Fruit fly (Drosophila melanogaster): ENCODE measurements around the gene CG42654.

CG42654 gene

dm6 chr3L:19932917-19933316 lies 21.4 kb downstream of the CG42654 start (continued):
- TF ChIP-seq esg (GFP tag; conservative IDR thresholded peaks at IDR 0.05) (no peak), odd (GFP tag; optimal IDR thresholded peaks at IDR 0.05) (peak; percentile 44), CG17802 (tag; optimal IDR thresholded peaks at IDR 0.05) (no peak), CG2120 (GFP tag; optimal IDR thresholded peaks at IDR 0.05) (peak; percentile 64), unpg (GFP tag; optimal IDR thresholded peaks at IDR 0.05) (peak; percentile 49), pum (GFP tag; optimal IDR thresholded peaks at IDR 0.05) (no peak), ttk (GFP tag; IDR thresholded peaks at IDR 0.05) (no peak), crol (GFP tag; IDR thresholded peaks at IDR 0.05) (no peak), CkIIα-i1 (GFP tag; IDR thresholded peaks at IDR 0.05) (no peak), CG10959 (GFP tag; IDR thresholded peaks at IDR 0.05) (no peak), run (tag; optimal IDR thresholded peaks at IDR 0.05) (peak; percentile 39), CG10366 (GFP tag; IDR thresholded peaks at IDR 0.05) (no peak), lilli (GFP tag; optimal IDR thresholded peaks at IDR 0.05) (peak; percentile 41), yki (optimal IDR thresholded peaks at IDR 0.05) (no peak), CG9437 (GFP tag; optimal IDR thresholded peaks at IDR 0.05) (no peak), Hand (GFP tag; optimal IDR thresholded peaks at IDR 0.05) (no peak), CG31441 (GFP tag; IDR thresholded peaks at IDR 0.05) (peak; percentile 14; the same call in 1 of the 2 replicates), slp2 (GFP tag; optimal IDR thresholded peaks at IDR 0.05) (no peak), Six4 (GFP tag; optimal IDR thresholded peaks at IDR 0.05) (no peak), kni (GFP tag; optimal IDR thresholded peaks at IDR 0.05) (no peak), CG11504 (tag; optimal IDR thresholded peaks at IDR 0.05) (peak; percentile 99), Ada2b (GFP tag; IDR thresholded peaks at IDR 0.05) (no peak), bsh (GFP tag; optimal IDR thresholded peaks at IDR 0.05) (peak in 1 of 2 experiments; percentile 27), pho (GFP tag; optimal IDR thresholded peaks at IDR 0.05) (no peak), chn (GFP tag; optimal IDR thresholded peaks at IDR 0.05) (no peak), trh (GFP tag; optimal IDR thresholded peaks at IDR 0.05) (no peak), CG13424 (tag; optimal IDR thresholded peaks at IDR 0.05) (peak; percentile 24), CTCF (GFP tag; optimal IDR thresholded peaks at IDR 0.05) (peak; percentile 18), HLH3B (GFP tag; IDR thresholded peaks at IDR 0.05) (peak; percentile 41; the same call in 1 of the 2 replicates), bcd (GFP tag; optimal IDR thresholded peaks at IDR 0.05) (no peak), nerfin-1 (tag; optimal IDR thresholded peaks at IDR 0.05) (peak; percentile 27), toy (GFP tag; IDR thresholded peaks at IDR 0.05) (no peak), CG7372 (GFP tag; IDR thresholded peaks at IDR 0.05) (peak; percentile 78), pb (GFP tag; optimal IDR thresholded peaks at IDR 0.05) (no peak), CG2199 (GFP tag; IDR thresholded peaks at IDR 0.05) (peak; percentile 53; the same call in 1 of the 3 replicates), CG8478 (optimal IDR thresholded peaks at IDR 0.05) (no peak), pnt (GFP tag; optimal IDR thresholded peaks at IDR 0.05) (no peak), H2.0 (GFP tag; IDR thresholded peaks at IDR 0.05) (no peak), slou (GFP tag; optimal IDR thresholded peaks at IDR 0.05) (no peak), CG9797 (GFP tag; optimal IDR thresholded peaks at IDR 0.05) (no peak), Gsc (GFP tag; IDR thresholded peaks at IDR 0.05) (no peak), CG2889 (GFP tag; IDR thresholded peaks at IDR 0.05) (no peak), CG10979 (tag; optimal IDR thresholded peaks at IDR 0.05) (no peak), CG8388 (GFP tag; optimal IDR thresholded peaks at IDR 0.05) (peak; percentile 82), CG4854 (GFP tag; optimal IDR thresholded peaks at IDR 0.05) (peak; percentile 12), h (optimal IDR thresholded peaks at IDR 0.05) (no peak), ab (GFP tag; optimal IDR thresholded peaks at IDR 0.05) (no peak), cato (GFP tag; optimal IDR thresholded peaks at IDR 0.05; ENCODE audit: borderline replicate concordance) (no peak), Ssrp (tag; optimal IDR thresholded peaks at IDR 0.05) (no peak), PHDP (tag; optimal IDR thresholded peaks at IDR 0.05) (peak; percentile 60), CG12942 (GFP tag; optimal IDR thresholded peaks at IDR 0.05) (peak; percentile 4), Ravus (GFP tag; IDR thresholded peaks at IDR 0.05) (no peak), Bdp1 (GFP tag; optimal IDR thresholded peaks at IDR 0.05) (no peak), HLHmδ (GFP tag; optimal IDR thresholded peaks at IDR 0.05) (no peak)

All from whole organism, embryonic.